Fruit fly (Drosophila melanogaster) whole organism, pupa: ENCODE measurements around the gene dally.

Experiments used
- CG10348 ChIP-seq: fragments of 200-800 bp; sonication (Bioruptor generic); IDR thresholded peaks from 2 replicates; pipeline ENCODE4 v1.3.6; 2022; ENCODE audit warnings: missing biosample characterization, missing genetic modification characterization
- EcR ChIP-seq: fragments of 200-800 bp; sonication (Bioruptor generic); optimal IDR thresholded peaks from 3 replicates; lab custom pipeline; 2019; ENCODE audit warnings: missing biosample characterization, missing genetic modification characterization, mild to moderate bottlenecking, moderate library complexity, missing genetic modification reagents
- Snoo ChIP-seq: fragments of 200-800 bp; sonication (Bioruptor generic); optimal IDR thresholded peaks from 3 replicates; lab custom pipeline; 2017; ENCODE audit warnings: missing biosample characterization, mild to moderate bottlenecking, missing genetic modification characterization, inconsistent platforms

DNA sequence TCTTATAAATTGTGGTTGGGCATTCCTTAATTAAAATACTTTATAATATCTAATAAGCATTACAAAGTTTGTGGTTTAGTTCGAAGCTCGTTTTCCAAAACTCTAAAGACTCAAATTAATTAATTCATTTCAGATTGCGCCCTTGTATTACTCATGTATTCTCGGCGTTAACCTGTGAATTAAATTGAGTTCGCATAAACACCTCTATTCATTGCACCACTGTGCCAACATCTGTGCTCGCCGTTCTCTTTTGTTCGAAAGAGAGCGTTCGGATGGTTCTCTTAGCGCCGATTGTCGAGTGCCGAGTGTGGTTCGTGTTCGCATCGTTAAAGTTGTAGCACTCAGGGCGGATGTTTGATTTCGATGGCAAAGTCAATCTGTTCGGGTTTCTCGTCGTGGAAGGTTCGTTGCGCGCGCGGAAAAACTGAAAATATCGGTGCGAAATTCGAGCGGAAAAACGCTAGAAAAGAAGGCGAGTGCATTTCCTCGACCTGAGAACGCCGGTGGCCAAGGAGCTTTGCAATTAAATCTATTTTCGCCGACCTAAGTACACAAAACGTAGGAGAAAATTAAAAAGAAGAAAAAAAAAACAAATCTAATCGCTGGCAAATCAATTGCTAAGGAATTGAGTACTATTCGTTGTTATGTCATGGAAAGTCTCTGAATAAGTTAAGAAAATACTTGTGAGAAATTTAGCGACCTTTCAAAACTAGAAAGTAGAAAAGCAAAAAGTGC, at the start of gene dally:
- TF ChIP-seq CG10348 (GFP tag; lab: Robert Waterston, UW) (no peak), Snoo (peak; percentile 31), EcR (GFP tag; lab: Kevin White, UChicago) (peak; percentile 37)
